Worm (Caenorhabditis elegans) whole organism, mixed stage, embryonic: Measurements from ENCODE around the gene M70.3.

Experiments used
- bed-3 ChIP-seq: fragments of 200-800 bp; sonication (Bioruptor generic); optimal IDR thresholded peaks from 3 replicates; lab custom pipeline; 2018; ENCODE audit warnings: mild to moderate bottlenecking, missing genetic modification characterization, moderate library complexity, missing compliant biosample characterization
- ceh-39 ChIP-seq: fragments of 150-350 bp; optimal IDR thresholded peaks from 2 replicates; lab custom pipeline; 2014; ENCODE audit warnings: missing biosample characterization, missing genetic modification characterization
- ceh-83 ChIP-seq: fragments of 200-800 bp; sonication (Bioruptor generic); optimal IDR thresholded peaks from 2 replicates; lab custom pipeline; 2018; ENCODE audit warnings: mild to moderate bottlenecking, missing genetic modification characterization, missing compliant biosample characterization
- cnd-1 ChIP-seq: fragments of 200-800 bp; sonication (Bioruptor generic); optimal IDR thresholded peaks from 2 replicates; lab custom pipeline; 2018; ENCODE audit warnings: mild to moderate bottlenecking, missing genetic modification characterization, missing compliant biosample characterization
- drap-1 ChIP-seq: fragments of 200-800 bp; sonication (Bioruptor generic); optimal IDR thresholded peaks from 3 replicates; lab custom pipeline; 2018; ENCODE audit warnings: mild to moderate bottlenecking, missing genetic modification characterization, missing compliant biosample characterization
- elt-3 ChIP-seq: fragments of 150-350 bp; optimal IDR thresholded peaks from 2 replicates; lab custom pipeline; 2014; ENCODE audit warnings: missing biosample characterization, missing genetic modification characterization
- flh-1 ChIP-seq: fragments of 200-800 bp; sonication (Bioruptor generic); optimal IDR thresholded peaks from 2 replicates; lab custom pipeline; 2018; ENCODE audit warnings: mild to moderate bottlenecking, missing genetic modification characterization, moderate library complexity, missing compliant biosample characterization
- lin-13 ChIP-seq: fragments of 150-350 bp; optimal IDR thresholded peaks from 2 replicates; lab custom pipeline; 2014; ENCODE audit warnings: missing biosample characterization, missing genetic modification characterization
- lsy-2 ChIP-seq: fragments of 150-350 bp; optimal IDR thresholded peaks from 2 replicates; lab custom pipeline; 2014; ENCODE audit warnings: missing biosample characterization, missing genetic modification characterization
- nhr-28 ChIP-seq: fragments of 150-350 bp; optimal IDR thresholded peaks from 2 replicates; lab custom pipeline; 2014; ENCODE audit warnings: missing biosample characterization, missing genetic modification characterization
- pha-4 ChIP-seq: fragments of 150-350 bp; optimal IDR thresholded peaks from 2 replicates; lab custom pipeline; 2018; ENCODE audit warnings: missing biosample characterization, missing genetic modification reagents, missing genetic modification characterization
- unc-39 ChIP-seq: fragments of 150-350 bp; optimal IDR thresholded peaks from 2 replicates; lab custom pipeline; 2014; ENCODE audit warnings: missing biosample characterization, missing genetic modification characterization
- unc-62 ChIP-seq: fragments of 150-350 bp; optimal IDR thresholded peaks from 2 replicates; lab custom pipeline; 2014; ENCODE audit warnings: missing biosample characterization, missing genetic modification reagents, missing genetic modification characterization
- ztf-11 ChIP-seq: fragments of 150-350 bp; optimal IDR thresholded peaks from 2 replicates; lab custom pipeline; 2014; ENCODE audit warnings: missing biosample characterization, missing genetic modification characterization

- TF ChIP-seq lsy-2 (tag; lab: Kevin White, UChicago), result no peak
- TF ChIP-seq ceh-83 (GFP tag; lab: Kevin White, UChicago), result no peak
- no peak for TF ChIP-seq nhr-28 (tag; lab: Kevin White, UChicago)
- TF ChIP-seq ztf-11, result no peak
- TF ChIP-seq pha-4 (tag; lab: Kevin White, UChicago), result no peak
- no peak for TF ChIP-seq drap-1 (GFP tag; lab: Kevin White, UChicago)
- no peak for TF ChIP-seq bed-3 (GFP tag; lab: Kevin White, UChicago)
- no peak for TF ChIP-seq flh-1 (GFP tag; lab: Kevin White, UChicago)
- no peak for TF ChIP-seq lin-13 (tag; lab: Kevin White, UChicago)
- TF ChIP-seq elt-3 (tag; lab: Kevin White, UChicago), result no peak
- TF ChIP-seq unc-39 (tag; lab: Kevin White, UChicago), result no peak
- no peak for TF ChIP-seq ceh-39 (tag; lab: Kevin White, UChicago)
- TF ChIP-seq cnd-1 (tag; lab: Kevin White, UChicago), result no peak
- TF ChIP-seq unc-62, result no peak
Observed at ce11 chrIV:2220896-2221295, 21.4 kb downstream of the M70.3 start.
